Fruit fly (Drosophila melanogaster): Measurements from ENCODE around the gene CG15765.
A peak's percentile ranks its signal among the peaks of the same experiment; 100 is the strongest.

CG15765 gene

DNA sequence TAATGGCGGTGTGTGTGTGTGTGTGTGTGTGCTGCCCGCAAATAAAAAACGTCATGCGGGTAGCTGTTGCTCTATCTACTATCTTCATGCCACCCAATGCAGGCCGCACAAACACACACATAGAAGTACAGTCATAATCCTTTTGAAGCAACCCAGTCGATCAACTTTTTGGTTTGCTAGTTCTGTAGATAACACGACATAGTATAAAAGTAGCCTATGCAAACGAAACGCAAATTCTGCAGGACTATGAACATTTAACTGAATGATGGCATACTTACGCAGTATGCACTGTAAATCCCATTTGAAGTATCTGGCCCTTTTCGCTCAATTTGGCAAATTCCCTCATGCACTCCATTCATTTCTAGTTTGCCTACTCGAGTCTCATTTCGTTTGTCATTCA lies 47.7 kb downstream of the CG15765 start (continued):
- no peak for TF ChIP-seq CG13894 (tag; optimal IDR thresholded peaks at IDR 0.05)
- no peak for TF ChIP-seq hkb (optimal IDR thresholded peaks at IDR 0.05)
- TF ChIP-seq hkb (GFP tag; IDR thresholded peaks at IDR 0.05), result no peak
- no peak for TF ChIP-seq NC2β (GFP tag; optimal IDR thresholded peaks at IDR 0.05)
- TF ChIP-seq lab (GFP tag; optimal IDR thresholded peaks at IDR 0.05), result peak; percentile 58
- no peak for TF ChIP-seq CG8924 (tag; optimal IDR thresholded peaks at IDR 0.05)
- no peak for TF ChIP-seq exex (tag; optimal IDR thresholded peaks at IDR 0.05)
- TF ChIP-seq CG8944 (GFP tag; optimal IDR thresholded peaks at IDR 0.05), result no peak
- no peak for TF ChIP-seq CG10366 (GFP tag; IDR thresholded peaks at IDR 0.05)
- TF ChIP-seq nau (GFP tag; optimal IDR thresholded peaks at IDR 0.05), result no peak
- TF ChIP-seq cas (GFP tag; IDR thresholded peaks at IDR 0.05), result no peak
- TF ChIP-seq CG15269 (tag; optimal IDR thresholded peaks at IDR 0.05), result peak; percentile 19
- TF ChIP-seq trh (GFP tag; optimal IDR thresholded peaks at IDR 0.05), result no peak
- no peak for TF ChIP-seq NK7.1 (GFP tag; optimal IDR thresholded peaks at IDR 0.05)
- no peak for TF ChIP-seq stwl (tag; optimal IDR thresholded peaks at IDR 0.05)
- no peak for TF ChIP-seq CG1647 (GFP tag; optimal IDR thresholded peaks at IDR 0.05)
- TF ChIP-seq fd3F (GFP tag; optimal IDR thresholded peaks at IDR 0.05), result no peak
- no peak for TF ChIP-seq CTCF (GFP tag; optimal IDR thresholded peaks at IDR 0.05)
- no peak for TF ChIP-seq MTF-1 (GFP tag; optimal IDR thresholded peaks at IDR 0.05; ENCODE audit: borderline replicate concordance)
- no peak for TF ChIP-seq emc (GFP tag; optimal IDR thresholded peaks at IDR 0.05)
- TF ChIP-seq zf30C (GFP tag; optimal IDR thresholded peaks at IDR 0.05), result no peak
- TF ChIP-seq unc-4 (GFP tag; IDR thresholded peaks at IDR 0.05; ENCODE audit: partially characterized antibody), result no peak
- no peak for TF ChIP-seq CG16779 (GFP tag; IDR thresholded peaks at IDR 0.05)
- no peak for TF ChIP-seq jumu (GFP tag; optimal IDR thresholded peaks at IDR 0.05)
- TF ChIP-seq tap (tag; optimal IDR thresholded peaks at IDR 0.05), result no peak
- no peak for TF ChIP-seq danr (GFP tag; IDR thresholded peaks at IDR 0.05)
- TF ChIP-seq CG7271 (tag; optimal IDR thresholded peaks at IDR 0.05), result no peak
- no peak for TF ChIP-seq CG10431 (GFP tag; optimal IDR thresholded peaks at IDR 0.05)
- no peak for TF ChIP-seq Tbp (GFP tag; optimal IDR thresholded peaks at IDR 0.05)
- no peak for TF ChIP-seq CG16813 (GFP tag; IDR thresholded peaks at IDR 0.05; ENCODE audit: partially characterized antibody)
- TF ChIP-seq zfh2 (GFP tag; optimal IDR thresholded peaks at IDR 0.05), result no peak
- peak in 1 of 2 experiments; percentile 36 for TF ChIP-seq eve (GFP tag; optimal IDR thresholded peaks at IDR 0.05)
- TF ChIP-seq CG13123 (GFP tag; optimal IDR thresholded peaks at IDR 0.05), result no peak
- TF ChIP-seq Rfx (GFP tag; IDR thresholded peaks at IDR 0.05), result peak; percentile 40; the same call in 1 of the 2 replicates
- no peak for TF ChIP-seq ttk (GFP tag; IDR thresholded peaks at IDR 0.05)
- no peak for TF ChIP-seq ewg (GFP tag; optimal IDR thresholded peaks at IDR 0.05)
- TF ChIP-seq wek (GFP tag; optimal IDR thresholded peaks at IDR 0.05), result no peak
- peak; percentile 46 for TF ChIP-seq Antp (GFP tag; optimal IDR thresholded peaks at IDR 0.05)
- TF ChIP-seq ab (GFP tag; optimal IDR thresholded peaks at IDR 0.05), result no peak
- TF ChIP-seq CG17568 (GFP tag; optimal IDR thresholded peaks at IDR 0.05), result no peak
- no peak for TF ChIP-seq CG10959 (GFP tag; IDR thresholded peaks at IDR 0.05)
- no peak for TF ChIP-seq CG32767 (GFP tag; IDR thresholded peaks at IDR 0.05)
- no peak for TF ChIP-seq CG31224 (GFP tag; IDR thresholded peaks at IDR 0.05)
- no peak for TF ChIP-seq bigmax (GFP tag; optimal IDR thresholded peaks at IDR 0.05)
- no peak for TF ChIP-seq CG11398 (GFP tag; optimal IDR thresholded peaks at IDR 0.05)
- no peak for TF ChIP-seq CG7963 (GFP tag; IDR thresholded peaks at IDR 0.05; ENCODE audit: partially characterized antibody)
- no peak for TF ChIP-seq CG7928 (GFP tag; optimal IDR thresholded peaks at IDR 0.05)
- no peak for TF ChIP-seq Bteb2 (GFP tag; optimal IDR thresholded peaks at IDR 0.05)
- no peak for TF ChIP-seq Trl (optimal IDR thresholded peaks at IDR 0.05)
- no peak for TF ChIP-seq Trl (GFP tag; optimal IDR thresholded peaks at IDR 0.05)
- no peak for TF ChIP-seq gro (GFP tag; optimal IDR thresholded peaks at IDR 0.05)
- TF ChIP-seq CG11504 (tag; optimal IDR thresholded peaks at IDR 0.05), result peak; percentile 42
- no peak for TF ChIP-seq CG4404 (GFP tag; IDR thresholded peaks at IDR 0.05)
